Worm (Caenorhabditis elegans) whole organism, L1 larva: Measurements from ENCODE around the gene cogc-4.

Experiments
- C04F5.9 ChIP-seq: sonication (generic microtip); optimal IDR thresholded peaks from 2 replicates; lab custom pipeline; 2016; ENCODE audit warnings: missing genetic modification characterization, missing compliant biosample characterization
- C34B4.2 ChIP-seq: sonication (generic microtip); optimal IDR thresholded peaks from 2 replicates; lab custom pipeline; 2017; ENCODE audit warnings: mild to moderate bottlenecking, missing genetic modification characterization, missing compliant biosample characterization
- F16B12.6 ChIP-seq: fragments of 150-350 bp; optimal IDR thresholded peaks from 2 replicates; lab custom pipeline; 2014; ENCODE audit warnings: missing biosample characterization, missing genetic modification characterization
- alr-1 ChIP-seq: fragments of 200-800 bp; sonication (Bioruptor generic); optimal IDR thresholded peaks from 2 replicates; lab custom pipeline; 2018; ENCODE audit warnings: borderline replicate concordance, mild to moderate bottlenecking, missing genetic modification characterization, missing compliant biosample characterization
- blmp-1 ChIP-seq: fragments of 150-350 bp; optimal IDR thresholded peaks from 2 replicates; lab custom pipeline; 2014; ENCODE audit warnings: missing biosample characterization, missing genetic modification characterization
- ceh-63 ChIP-seq: fragments of 200-800 bp; sonication (Bioruptor generic); optimal IDR thresholded peaks from 2 replicates; lab custom pipeline; 2018; ENCODE audit warnings: mild to moderate bottlenecking, missing genetic modification characterization, missing compliant biosample characterization
- ceh-8 ChIP-seq: fragments of 200-800 bp; sonication (Bioruptor generic); optimal IDR thresholded peaks from 2 replicates; lab custom pipeline; 2018; ENCODE audit warnings: mild to moderate bottlenecking, missing genetic modification characterization, moderate library complexity, missing compliant biosample characterization
- ceh-90 ChIP-seq: sonication (generic microtip); optimal IDR thresholded peaks from 2 replicates; lab custom pipeline; 2016; ENCODE audit warnings: missing genetic modification characterization, missing compliant biosample characterization
- ces-1 ChIP-seq: fragments of 150-350 bp; optimal IDR thresholded peaks from 2 replicates; lab custom pipeline; 2014; ENCODE audit warnings: missing biosample characterization, missing genetic modification reagents, missing genetic modification characterization
- dpl-1 ChIP-seq, 3 experiments: fragments of 150-350 bp in 2 of 3; sonication (generic microtip) in 1 of 3; optimal IDR thresholded peaks; 2 replicates each; lab custom pipeline; 2014 to 2017; ENCODE audit warnings: missing biosample characterization in 3 of 3, missing genetic modification characterization in 3 of 3, missing genetic modification reagents in 3 of 3
- dsc-1 ChIP-seq: sonication (generic microtip); optimal IDR thresholded peaks from 2 replicates; lab custom pipeline; 2016; ENCODE audit warnings: mild to moderate bottlenecking, missing genetic modification characterization, missing compliant biosample characterization
- efl-1 ChIP-seq, 4 experiments: fragments of 150-350 bp; optimal IDR thresholded peaks in 3 of 4; peaks in 1 of 4; 1 replicate in 1 of 4; 2 replicates in 3 of 4; lab custom pipeline; 2014; ENCODE audit warnings: missing biosample characterization in 2 of 4, missing genetic modification characterization in 2 of 4, missing genetic modification reagents in 2 of 4
- egl-27 ChIP-seq, 2 experiments: fragments of 150-350 bp in 1 of 2; sonication (generic microtip); optimal IDR thresholded peaks; 3 replicates each; lab custom pipeline; 2017 to 2018; ENCODE audit warnings: missing biosample characterization in 2 of 2, missing genetic modification characterization in 2 of 2, missing genetic modification reagents in 2 of 2
- ets-5 ChIP-seq: fragments of 200-800 bp; sonication (Bioruptor generic); IDR thresholded peaks from 2 replicates; pipeline ENCODE4 v1.3.6; 2022; ENCODE audit warnings: missing genetic modification characterization, missing compliant biosample characterization
- fkh-8 ChIP-seq: sonication (generic microtip); optimal IDR thresholded peaks from 2 replicates; lab custom pipeline; 2016; ENCODE audit warnings: mild to moderate bottlenecking, missing genetic modification characterization, missing compliant biosample characterization
- fos-1 ChIP-seq: fragments of 150-350 bp; optimal IDR thresholded peaks from 2 replicates; lab custom pipeline; 2014; ENCODE audit warnings: missing biosample characterization, missing genetic modification characterization
- hlh-17 ChIP-seq: fragments of 200-800 bp; sonication (Bioruptor generic); optimal IDR thresholded peaks from 2 replicates; lab custom pipeline; 2018; ENCODE audit warnings: missing genetic modification characterization, mild to moderate bottlenecking, missing compliant biosample characterization, moderate library complexity, borderline replicate concordance
- hlh-4 ChIP-seq: sonication (generic microtip); optimal IDR thresholded peaks from 2 replicates; lab custom pipeline; 2016; ENCODE audit warnings: mild to moderate bottlenecking, missing genetic modification characterization, missing compliant biosample characterization
- isw-1 ChIP-seq: fragments of 200-800 bp; sonication (Bioruptor generic); IDR thresholded peaks from 2 replicates; pipeline ENCODE4 v1.3.6; 2022; ENCODE audit warnings: missing genetic modification characterization, missing compliant biosample characterization
- jun-1 ChIP-seq: fragments of 150-350 bp; optimal IDR thresholded peaks from 2 replicates; lab custom pipeline; 2014; ENCODE audit warnings: missing biosample characterization, missing genetic modification reagents, missing genetic modification characterization
- lin-14 ChIP-seq: fragments of 200-800 bp; sonication (Bioruptor generic); optimal IDR thresholded peaks from 2 replicates; lab custom pipeline; 2018; ENCODE audit warnings: mild to moderate bottlenecking, missing genetic modification characterization, moderate library complexity, missing compliant biosample characterization
- lin-35 ChIP-seq, 2 experiments: fragments of 150-350 bp; optimal IDR thresholded peaks; 2 replicates each; lab custom pipeline; 2014; ENCODE audit warnings: missing biosample characterization in 2 of 2, missing genetic modification characterization in 2 of 2, missing genetic modification reagents in 2 of 2
- lin-39 ChIP-seq: fragments of 150-350 bp; optimal IDR thresholded peaks from 2 replicates; lab custom pipeline; 2014; ENCODE audit warnings: missing biosample characterization, missing genetic modification reagents, missing genetic modification characterization
- lsy-2 ChIP-seq, 2 experiments: fragments of 150-350 bp; optimal IDR thresholded peaks; 2 replicates each; lab custom pipeline; 2014; ENCODE audit warnings: missing biosample characterization in 2 of 2, missing genetic modification characterization in 2 of 2
- mep-1 ChIP-seq: fragments of 150-350 bp; optimal IDR thresholded peaks from 2 replicates; lab custom pipeline; 2014; ENCODE audit warnings: missing biosample characterization, missing genetic modification characterization
- nhr-237 ChIP-seq: fragments of 150-350 bp; optimal IDR thresholded peaks from 2 replicates; lab custom pipeline; 2014; ENCODE audit warnings: missing biosample characterization, missing genetic modification characterization
- nhr-28 ChIP-seq: fragments of 150-350 bp; optimal IDR thresholded peaks from 2 replicates; lab custom pipeline; 2014; ENCODE audit warnings: missing biosample characterization, missing genetic modification characterization
- nhr-47 ChIP-seq: sonication (generic microtip); optimal IDR thresholded peaks from 2 replicates; lab custom pipeline; 2016; ENCODE audit warnings: mild to moderate bottlenecking, missing genetic modification characterization, moderate library complexity, missing compliant biosample characterization
- nhr-71 ChIP-seq: sonication (generic microtip); optimal IDR thresholded peaks from 2 replicates; lab custom pipeline; 2016; ENCODE audit warnings: mild to moderate bottlenecking, missing genetic modification characterization, moderate library complexity, missing compliant biosample characterization
- nhr-84 ChIP-seq: sonication (generic microtip); optimal IDR thresholded peaks from 2 replicates; lab custom pipeline; 2017; ENCODE audit warnings: missing biosample characterization, missing genetic modification characterization
- nhr-85 ChIP-seq: sonication (generic microtip); peaks from one replicate; lab custom pipeline; 2016; ENCODE audit warnings: missing genetic modification characterization, inconsistent platforms, missing compliant biosample characterization
- nhr-90 ChIP-seq: sonication (generic microtip); optimal IDR thresholded peaks from 2 replicates; lab custom pipeline; 2016; ENCODE audit warnings: mild to moderate bottlenecking, missing genetic modification characterization, missing compliant biosample characterization; ENCODE audit not compliant: poor library complexity
- pag-3 ChIP-seq: sonication (generic microtip); optimal IDR thresholded peaks from 2 replicates; lab custom pipeline; 2017; ENCODE audit warnings: missing genetic modification characterization, mild to moderate bottlenecking, missing compliant biosample characterization, antibody characterized with exemption, borderline replicate concordance; ENCODE audit not compliant: insufficient read depth
- pax-3 ChIP-seq: fragments of 200-800 bp; sonication (Bioruptor generic); optimal IDR thresholded peaks from 2 replicates; lab custom pipeline; 2018; ENCODE audit warnings: mild to moderate bottlenecking, missing genetic modification characterization, moderate library complexity, missing compliant biosample characterization
- pqm-1 ChIP-seq: sonication (generic microtip); optimal IDR thresholded peaks from 3 replicates; lab custom pipeline; 2017; ENCODE audit warnings: missing biosample characterization, missing genetic modification characterization
- rnt-1 ChIP-seq: sonication (generic microtip); optimal IDR thresholded peaks from 2 replicates; lab custom pipeline; 2016; ENCODE audit warnings: mild to moderate bottlenecking, missing genetic modification characterization, moderate library complexity, missing compliant biosample characterization
- sox-4 ChIP-seq: sonication (generic microtip); optimal IDR thresholded peaks from 2 replicates; lab custom pipeline; 2016; ENCODE audit warnings: missing genetic modification characterization, missing compliant biosample characterization
- sup-37 ChIP-seq: fragments of 200-800 bp; sonication (Bioruptor generic); optimal IDR thresholded peaks from 2 replicates; lab custom pipeline; 2018; ENCODE audit warnings: mild to moderate bottlenecking, missing genetic modification characterization, missing compliant biosample characterization
- swsn-7 ChIP-seq: sonication (generic microtip); optimal IDR thresholded peaks from 2 replicates; lab custom pipeline; 2016; ENCODE audit warnings: missing genetic modification characterization, missing compliant biosample characterization
- unc-30 ChIP-seq: sonication (generic microtip); optimal IDR thresholded peaks from 2 replicates; lab custom pipeline; 2017; ENCODE audit warnings: missing biosample characterization, missing genetic modification characterization
- unc-98 ChIP-seq: fragments of 200-800 bp; sonication (Bioruptor generic); IDR thresholded peaks from 2 replicates; pipeline ENCODE4 v1.3.6; 2022; ENCODE audit warnings: missing genetic modification characterization, missing compliant biosample characterization
- vab-15 ChIP-seq: sonication (generic microtip); optimal IDR thresholded peaks from 2 replicates; lab custom pipeline; 2017; ENCODE audit warnings: missing genotype, mild to moderate bottlenecking, missing genetic modification characterization, missing compliant biosample characterization
- xbp-1 ChIP-seq: sonication (generic microtip); optimal IDR thresholded peaks from 2 replicates; lab custom pipeline; 2016; ENCODE audit warnings: missing genetic modification characterization, missing compliant biosample characterization
- ztf-4 ChIP-seq: fragments of 150-350 bp; optimal IDR thresholded peaks from 2 replicates; lab custom pipeline; 2014; ENCODE audit warnings: missing biosample characterization, missing genetic modification characterization

Gene cogc-4

ce11 chrII:1375627-1376026, 27.6 kb upstream of the cogc-4 start (continued):
- TF ChIP-seq fkh-8 (tag; lab: Kevin White, UChicago) (no peak), fos-1 (no peak), isw-1 (no peak), nhr-84 (no peak), xbp-1 (tag; lab: Kevin White, UChicago) (no peak), C34B4.2 (no peak), lsy-2 (tag; optimal IDR thresholded peaks at IDR 0.05; lab: Kevin White, UChicago) (peak; percentile 19 to 30), lin-39 (tag; lab: Kevin White, UChicago) (no peak), ets-5 (GFP tag; lab: Robert Waterston, UW) (no peak), pqm-1 (tag; lab: Kevin White, UChicago) (no peak), lin-35 (GFP tag; optimal IDR thresholded peaks at IDR 0.05; lab: Kevin White, UChicago) (no peak), nhr-47 (tag; lab: Kevin White, UChicago) (no peak), vab-15 (no peak), nhr-28 (tag; lab: Kevin White, UChicago) (no peak), ces-1 (GFP tag; lab: Kevin White, UChicago) (no peak), lin-14 (no peak), unc-30 (tag; lab: Kevin White, UChicago) (no peak), alr-1 (tag; lab: Kevin White, UChicago) (no peak), nhr-237 (no peak), sox-4 (tag; lab: Kevin White, UChicago) (no peak), rnt-1 (tag; lab: Kevin White, UChicago) (peak; percentile 69), F16B12.6 (tag; lab: Kevin White, UChicago) (no peak), nhr-71 (peak; percentile 49), swsn-7 (tag; lab: Kevin White, UChicago) (no peak), hlh-17 (GFP tag; lab: Kevin White, UChicago) (no peak)

DNA sequence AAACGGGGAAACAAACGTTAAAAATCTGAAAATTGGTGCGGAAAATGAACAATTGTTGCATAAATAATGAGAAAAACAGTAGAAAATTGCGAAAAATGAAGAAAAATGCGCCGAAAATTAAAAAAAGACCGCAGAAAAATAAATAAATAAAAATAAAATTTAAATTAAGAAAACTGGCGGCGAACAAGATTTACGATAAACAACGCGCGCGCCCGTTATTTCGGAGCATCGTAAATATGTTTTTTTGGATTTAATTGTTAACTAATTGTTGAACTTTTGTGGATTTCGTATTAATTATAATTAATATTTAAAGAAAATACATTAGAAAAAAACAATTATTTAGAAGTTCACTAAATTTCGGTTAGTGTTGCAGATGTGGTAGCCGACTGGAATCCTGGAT, 26.4 kb upstream of the cogc-4 start:
- TF ChIP-seq dpl-1 (GFP tag; optimal IDR thresholded peaks at IDR 0.05; lab: Kevin White, UChicago) (peak in 1 of 3 experiments; percentile 31), efl-1 (optimal IDR thresholded peaks at IDR 0.05; lab: Kevin White, UChicago) (peak in 1 of 2 experiments; percentile 28), efl-1 (GFP tag; optimal IDR thresholded peaks at IDR 0.05 in 1 of 2; lab: Kevin White, UChicago) (peak in 1 of 2 experiments; percentile 53), pax-3 (no peak)

ce11 chrII:1378259-1378658, 25.0 kb upstream of the cogc-4 start, which contains the start of gene F54D12.10:
F54D12.10 (minus strand) TSS chrII:1378359.
- no peak for TF ChIP-seq unc-98 (GFP tag; lab: Robert Waterston, UW)
- no peak for TF ChIP-seq lin-39 (tag; lab: Kevin White, UChicago)
- TF ChIP-seq F16B12.6 (tag; lab: Kevin White, UChicago), result no peak
- no peak for TF ChIP-seq dsc-1 (tag; lab: Kevin White, UChicago)
- no peak for TF ChIP-seq sup-37 (GFP tag; lab: Kevin White, UChicago)
- TF ChIP-seq ztf-4 (tag; lab: Kevin White, UChicago), result no peak
- TF ChIP-seq mep-1, result no peak
- no peak for TF ChIP-seq C04F5.9
- no peak for TF ChIP-seq nhr-85 (tag; lab: Kevin White, UChicago)
- TF ChIP-seq ceh-8, result no peak
- TF ChIP-seq egl-27 (tag; optimal IDR thresholded peaks at IDR 0.05; lab: Kevin White, UChicago), result no peak
- TF ChIP-seq fkh-8 (tag; lab: Kevin White, UChicago), result no peak
- TF ChIP-seq alr-1 (tag; lab: Kevin White, UChicago), result no peak
- TF ChIP-seq ceh-90, result no peak

DNA sequence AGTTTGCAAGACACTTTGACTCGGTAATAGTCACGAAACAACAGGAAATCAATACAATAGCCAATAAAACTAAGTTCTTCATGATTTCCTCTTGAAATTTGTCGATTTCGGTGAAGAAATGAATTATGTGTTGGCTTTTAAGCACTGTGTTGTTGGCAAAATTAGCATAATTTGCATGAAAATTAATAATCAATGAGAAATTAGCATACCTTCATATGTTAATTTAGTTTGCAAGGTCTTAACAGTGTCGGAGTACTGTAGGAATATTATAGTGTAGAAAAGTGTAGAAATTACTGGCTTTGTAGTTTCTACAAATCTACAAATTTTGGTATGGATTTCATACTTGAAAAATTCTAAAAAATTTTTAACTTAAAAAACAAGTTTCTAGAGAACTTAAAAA, 21.6 kb upstream of the cogc-4 start, which contains the start of gene F54D12.9:
Gene F54D12.9, minus strand, starts transcription at position 101 of the 400 bp plus-strand sequence.
- TF ChIP-seq pag-3, result no peak
- no peak for TF ChIP-seq lin-39 (tag; lab: Kevin White, UChicago)
- no peak for TF ChIP-seq blmp-1 (tag; lab: Kevin White, UChicago)
- TF ChIP-seq vab-15, result no peak
- TF ChIP-seq hlh-4 (tag; lab: Kevin White, UChicago), result no peak
- TF ChIP-seq ceh-63 (GFP tag; lab: Kevin White, UChicago), result no peak
- no peak for TF ChIP-seq nhr-90 (tag; lab: Kevin White, UChicago)
- no peak for TF ChIP-seq jun-1 (tag; lab: Kevin White, UChicago)
- no peak for TF ChIP-seq unc-98 (GFP tag; lab: Robert Waterston, UW)
